Worm (Caenorhabditis elegans): ENCODE data around the gene ZK512.11.

The ZK512.11 gene

DNA sequence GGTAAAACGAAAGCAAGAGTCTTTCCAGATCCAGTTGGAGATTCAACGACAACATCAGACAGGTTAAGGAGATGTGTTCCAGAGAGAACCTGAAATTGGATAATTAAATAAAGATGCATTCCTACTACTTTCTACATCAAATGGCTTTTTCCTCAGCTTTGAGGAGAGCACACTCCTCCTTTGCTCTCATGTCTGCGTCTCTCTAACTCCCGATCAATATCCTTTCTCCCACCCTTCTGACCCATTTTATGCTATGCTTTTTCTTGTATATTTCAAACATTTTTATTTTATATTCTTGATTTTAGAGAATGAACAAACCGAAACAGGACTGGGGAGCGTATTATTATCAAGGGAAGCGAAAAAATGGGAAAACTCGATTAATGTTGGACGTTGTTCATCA is at the start of gene ZK512.11:
TSS of gene ZK512.11 (plus strand) at position 301 of the 400 bp plus-strand sequence.
- no peak for TF ChIP-seq nhr-237 (tag; optimal IDR thresholded peaks at IDR 0.05)
- TF ChIP-seq mdl-1 (tag; optimal IDR thresholded peaks at IDR 0.05), result no peak
- TF ChIP-seq hmg-11 (tag; optimal IDR thresholded peaks at IDR 0.05), result peak; percentile 7
- TF ChIP-seq unc-62 (GFP tag; optimal IDR thresholded peaks at IDR 0.05), result no peak
- peak; percentile 11 for TF ChIP-seq nfya-1 (tag; optimal IDR thresholded peaks at IDR 0.05; ENCODE audit: insufficient read depth)
- no peak for TF ChIP-seq unc-39 (tag; optimal IDR thresholded peaks at IDR 0.05)
- no peak for TF ChIP-seq nhr-67 (tag; optimal IDR thresholded peaks at IDR 0.05)
- no peak for TF ChIP-seq nhr-12 (tag; optimal IDR thresholded peaks at IDR 0.05)
- no peak for TF ChIP-seq egl-27 (tag; optimal IDR thresholded peaks at IDR 0.05)
- no peak for TF ChIP-seq snpc-4 (tag; optimal IDR thresholded peaks at IDR 0.05)

DNA sequence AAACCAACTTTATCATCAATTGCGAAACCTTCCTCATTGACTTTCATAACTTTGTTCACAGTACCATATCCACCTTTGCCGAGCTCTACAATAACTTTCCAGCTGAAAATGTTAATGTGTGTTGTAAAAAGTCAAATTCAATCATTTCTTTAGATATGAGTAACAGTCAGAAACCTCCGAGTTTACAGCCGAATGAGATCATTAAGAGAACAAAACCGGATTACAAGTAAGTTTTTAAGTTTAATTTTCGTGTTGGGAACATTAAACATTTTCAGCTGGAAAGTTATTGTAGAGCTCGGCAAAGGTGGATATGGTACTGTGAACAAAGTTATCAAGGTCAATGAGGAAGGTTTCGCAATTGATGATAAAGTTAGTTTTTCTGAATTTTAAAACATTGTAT is 42.8 kb upstream of the ZK512.11 start, which contains the start of gene ZK507.1:
TSS of gene ZK507.1 (minus strand) at position 101 of the 400 bp plus-strand sequence.
- TF ChIP-seq nhr-43 (tag; optimal IDR thresholded peaks at IDR 0.05; ENCODE audit: poor library complexity, severe bottlenecking) (no peak), ztf-11 (tag; optimal IDR thresholded peaks at IDR 0.05) (no peak), ama-1 (optimal IDR thresholded peaks at IDR 0.05) (no peak), ceh-28 (tag; optimal IDR thresholded peaks at IDR 0.05) (no peak), nhr-25 (tag; optimal IDR thresholded peaks at IDR 0.05) (no peak)

DNA sequence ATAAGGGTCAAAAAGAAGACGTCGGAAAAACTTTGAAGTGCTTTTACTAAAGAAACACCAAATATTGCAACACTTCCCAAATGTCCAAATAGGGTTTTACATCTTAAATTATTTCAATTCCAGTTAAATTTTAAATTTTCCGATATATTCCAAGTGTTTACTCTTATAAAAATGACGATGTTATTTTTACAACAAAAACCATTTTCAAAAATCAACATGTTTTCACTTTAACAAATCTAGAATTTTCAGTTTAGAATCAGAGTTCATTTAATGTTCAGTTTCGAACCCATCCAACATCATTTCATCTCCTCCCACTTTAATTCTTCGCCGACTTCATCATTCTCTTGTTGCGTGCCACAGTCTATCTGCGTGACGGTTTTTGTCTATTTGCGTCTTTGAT is 40.4 kb upstream of the ZK512.11 start, which contains the start of gene dos-1:
TSS of gene dos-1 (plus strand) at position 301 of the 400 bp plus-strand sequence.
- no peak for TF ChIP-seq fkh-10 (GFP tag; optimal IDR thresholded peaks at IDR 0.05)
- no peak for TF ChIP-seq sea-2 (GFP tag; optimal IDR thresholded peaks at IDR 0.05)
- TF ChIP-seq nhr-77 (tag; optimal IDR thresholded peaks at IDR 0.05), result no peak

DNA sequence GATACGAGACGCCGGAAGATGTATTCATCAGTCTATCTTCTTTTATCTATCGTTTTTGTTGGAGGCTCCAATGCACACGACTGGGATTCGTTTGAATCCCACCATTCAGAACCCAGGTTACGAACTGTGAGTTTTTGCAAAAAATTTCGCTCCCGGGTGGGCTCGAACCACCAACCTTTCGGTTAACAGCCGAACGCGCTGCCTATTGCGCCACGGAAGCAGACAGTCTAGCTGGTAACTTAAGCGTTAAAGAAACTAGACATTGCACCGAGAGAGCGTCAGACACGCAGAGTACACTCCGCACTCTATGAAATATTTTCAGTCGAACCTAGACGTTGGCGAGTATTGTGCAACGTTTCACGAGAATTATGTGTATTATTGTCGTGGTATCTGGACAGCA is 40.0 kb upstream of the ZK512.11 start:
- no peak for TF ChIP-seq elt-1 (tag; optimal IDR thresholded peaks at IDR 0.05)
- no peak for TF ChIP-seq nhr-23 (tag; optimal IDR thresholded peaks at IDR 0.05)
- peak; percentile 17 for TF ChIP-seq skn-1 (tag; optimal IDR thresholded peaks at IDR 0.05)
- TF ChIP-seq nhr-43 (tag; optimal IDR thresholded peaks at IDR 0.05; ENCODE audit: poor library complexity, severe bottlenecking), result peak; percentile 24
- TF ChIP-seq ama-1 (optimal IDR thresholded peaks at IDR 0.05), result peak; percentile 30
- TF ChIP-seq lsy-12 (tag; optimal IDR thresholded peaks at IDR 0.05), result peak; percentile 15
- peak; percentile 34 for TF ChIP-seq elt-2 (tag; optimal IDR thresholded peaks at IDR 0.05)
- TF ChIP-seq pqm-1 (tag; optimal IDR thresholded peaks at IDR 0.05), result peak; percentile 26
- TF ChIP-seq ceh-16 (tag; optimal IDR thresholded peaks at IDR 0.05), result no peak
- peak; percentile 19 for TF ChIP-seq lin-39 (tag; optimal IDR thresholded peaks at IDR 0.05)
- peak; percentile 9 for TF ChIP-seq nhr-25 (tag; optimal IDR thresholded peaks at IDR 0.05)
- TF ChIP-seq nhr-77 (tag; optimal IDR thresholded peaks at IDR 0.05), result no peak

DNA sequence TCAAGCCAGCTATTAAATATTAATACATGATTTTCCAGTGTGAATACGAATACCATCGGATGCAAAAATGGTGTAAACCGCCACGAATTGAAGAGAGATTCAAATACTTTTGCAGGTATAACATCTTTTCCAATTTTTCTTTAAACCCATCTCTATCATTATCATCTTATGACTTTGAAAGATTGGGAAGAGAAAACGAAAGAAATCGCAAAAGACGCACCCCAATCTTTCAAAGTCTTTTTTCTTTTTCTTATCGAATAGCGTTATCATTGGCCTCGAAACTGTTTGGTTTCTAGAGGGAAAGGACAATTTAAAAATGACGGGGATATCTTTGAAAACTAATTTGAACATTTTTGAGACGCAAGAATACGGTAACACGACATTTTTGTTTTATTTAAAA is 38.4 kb upstream of the ZK512.11 start:
- TF ChIP-seq lin-39 (tag; optimal IDR thresholded peaks at IDR 0.05) (no peak), eor-1 (tag; optimal IDR thresholded peaks at IDR 0.05) (no peak), nhr-12 (tag; optimal IDR thresholded peaks at IDR 0.05) (no peak), fkh-2 (tag; optimal IDR thresholded peaks at IDR 0.05) (no peak), fkh-10 (GFP tag; optimal IDR thresholded peaks at IDR 0.05) (no peak), snpc-4 (tag; optimal IDR thresholded peaks at IDR 0.05) (no peak), elt-1 (tag; optimal IDR thresholded peaks at IDR 0.05) (no peak), egl-5 (tag; optimal IDR thresholded peaks at IDR 0.05) (no peak), nhr-237 (tag; optimal IDR thresholded peaks at IDR 0.05) (no peak), egl-27 (tag; optimal IDR thresholded peaks at IDR 0.05) (no peak), nfya-1 (tag; optimal IDR thresholded peaks at IDR 0.05; ENCODE audit: insufficient read depth) (no peak), ceh-9 (tag; optimal IDR thresholded peaks at IDR 0.05) (no peak), nhr-76 (tag; optimal IDR thresholded peaks at IDR 0.05) (no peak), nhr-11 (tag; optimal IDR thresholded peaks at IDR 0.05) (no peak), aly-2 (tag; optimal IDR thresholded peaks at IDR 0.05) (no peak), mml-1 (tag; optimal IDR thresholded peaks at IDR 0.05) (no peak)

DNA sequence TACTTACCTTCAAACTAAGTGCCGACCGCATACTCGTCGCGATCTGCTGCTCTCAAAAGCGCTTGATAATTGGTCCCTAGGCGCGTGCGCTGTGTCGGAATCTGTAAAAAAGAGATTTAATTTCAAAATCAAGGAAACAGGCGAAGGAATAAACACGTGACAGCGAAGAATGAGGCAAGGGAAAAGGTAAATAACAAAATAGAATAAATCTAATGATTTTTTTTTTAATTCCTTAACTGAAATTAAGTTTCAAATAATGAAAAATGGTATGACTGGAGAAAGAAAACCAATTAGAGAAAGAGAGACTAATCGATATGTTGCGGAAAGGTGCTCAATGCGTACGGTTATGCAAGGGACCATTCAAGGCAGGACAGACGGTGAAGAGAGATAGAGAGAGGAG is 34.8 kb upstream of the ZK512.11 start, which contains the start of gene cya-1:
TSS of gene cya-1 (minus strand) at position 101 of the 400 bp plus-strand sequence.
- no peak for TF ChIP-seq lin-39 (tag; optimal IDR thresholded peaks at IDR 0.05)
- TF ChIP-seq egl-27 (tag; optimal IDR thresholded peaks at IDR 0.05), result no peak
- TF ChIP-seq nhr-43 (tag; optimal IDR thresholded peaks at IDR 0.05; ENCODE audit: poor library complexity, severe bottlenecking), result no peak
- no peak for TF ChIP-seq nhr-237 (tag; optimal IDR thresholded peaks at IDR 0.05)
